Worm (Caenorhabditis elegans) whole organism, young adult: ENCODE measurements around the gene W04D2.4.

ENCODE experiments used
- F10E7.11 ChIP-seq: sonication (generic microtip); optimal IDR thresholded peaks from 2 replicates; lab custom pipeline; 2017; ENCODE audit warnings: mild to moderate bottlenecking, missing genetic modification characterization, moderate library complexity, missing compliant biosample characterization
- F23B12.7 ChIP-seq: sonication (generic microtip); optimal IDR thresholded peaks from 2 replicates; lab custom pipeline; 2017; ENCODE audit warnings: missing genetic modification characterization, mild to moderate bottlenecking, missing compliant biosample characterization, antibody characterized with exemption, moderate library complexity; ENCODE audit not compliant: insufficient read depth
- F52B5.7 ChIP-seq: sonication (generic microtip); optimal IDR thresholded peaks from 2 replicates; lab custom pipeline; 2016; ENCODE audit warnings: mild to moderate bottlenecking, missing genetic modification characterization, missing compliant biosample characterization
- F55B11.4 ChIP-seq: sonication (generic microtip); optimal IDR thresholded peaks from 2 replicates; lab custom pipeline; 2016; ENCODE audit warnings: missing compliant biosample characterization, missing genetic modification characterization, borderline replicate concordance; ENCODE audit not compliant: insufficient read depth
- akir-1 ChIP-seq: fragments of 200-800 bp; sonication (Bioruptor generic); optimal IDR thresholded peaks from 2 replicates; lab custom pipeline; 2018; ENCODE audit warnings: mild to moderate bottlenecking, missing genetic modification characterization, moderate library complexity, missing compliant biosample characterization
- aptf-2 ChIP-seq: fragments of 200-800 bp; sonication (Bioruptor generic); conservative IDR thresholded peaks from 2 replicates; pipeline ENCODE4 v1.3.6; 2022; ENCODE audit warnings: missing genetic modification reagents, missing genetic modification characterization, missing compliant biosample characterization
- attf-3 ChIP-seq: fragments of 200-800 bp; sonication (Bioruptor generic); conservative IDR thresholded peaks from 2 replicates; pipeline ENCODE4 v1.3.6; 2022; ENCODE audit warnings: missing genetic modification reagents, missing genetic modification characterization, missing compliant biosample characterization
- bed-2 ChIP-seq: fragments of 200-800 bp; sonication (Bioruptor generic); IDR thresholded peaks from 2 replicates; pipeline ENCODE4 v1.3.6; 2022; ENCODE audit warnings: missing genetic modification reagents, missing genetic modification characterization, missing compliant biosample characterization
- ceh-27 ChIP-seq: fragments of 200-800 bp; sonication (Bioruptor generic); optimal IDR thresholded peaks from 2 replicates; lab custom pipeline; 2018; ENCODE audit warnings: mild to moderate bottlenecking, missing genetic modification characterization, moderate library complexity, missing compliant biosample characterization
- chd-7 ChIP-seq: sonication (generic microtip); optimal IDR thresholded peaks from 2 replicates; lab custom pipeline; 2016; ENCODE audit warnings: mild to moderate bottlenecking, missing genetic modification characterization, moderate library complexity, missing compliant biosample characterization
- egl-44 ChIP-seq: fragments of 200-800 bp; sonication (Bioruptor generic); IDR thresholded peaks from 2 replicates; pipeline ENCODE4 v1.3.6; 2022; ENCODE audit warnings: missing genetic modification reagents, missing genetic modification characterization, missing compliant biosample characterization
- egrh-3 ChIP-seq: fragments of 200-800 bp; sonication (Bioruptor generic); IDR thresholded peaks from 2 replicates; pipeline ENCODE4 v1.3.6; 2022; ENCODE audit warnings: missing genetic modification reagents, missing genetic modification characterization, missing compliant biosample characterization
- hmg-1.2 ChIP-seq: fragments of 200-800 bp; sonication (Bioruptor generic); IDR thresholded peaks from 2 replicates; pipeline ENCODE4 v1.3.6; 2022; ENCODE audit warnings: missing genetic modification reagents, missing genetic modification characterization, missing compliant biosample characterization
- hmg-20 ChIP-seq: fragments of 200-800 bp; sonication (Bioruptor generic); IDR thresholded peaks from 2 replicates; pipeline ENCODE4 v1.3.6; 2022; ENCODE audit warnings: missing genetic modification reagents, missing genetic modification characterization, missing compliant biosample characterization
- hrde-1 ChIP-seq: sonication (generic microtip); optimal IDR thresholded peaks from 2 replicates; lab custom pipeline; 2016; ENCODE audit warnings: missing genetic modification characterization, mild to moderate bottlenecking, missing compliant biosample characterization, moderate library complexity, missing genotype, missing genetic modification reagents, borderline replicate concordance
- lin-54 ChIP-seq: fragments of 200-800 bp; sonication (Bioruptor generic); optimal IDR thresholded peaks from 2 replicates; lab custom pipeline; 2018; ENCODE audit warnings: mild to moderate bottlenecking, missing genetic modification characterization, missing compliant biosample characterization
- lsl-1 ChIP-seq: fragments of 200-800 bp; sonication (Bioruptor generic); optimal IDR thresholded peaks from 2 replicates; lab custom pipeline; 2018; ENCODE audit warnings: mild to moderate bottlenecking, missing genetic modification characterization, moderate library complexity, missing compliant biosample characterization
- mcd-1 ChIP-seq: fragments of 200-800 bp; sonication (Bioruptor generic); IDR thresholded peaks from 2 replicates; pipeline ENCODE4 v1.3.6; 2022; ENCODE audit warnings: missing genetic modification reagents, missing genetic modification characterization, missing compliant biosample characterization
- mes-4 ChIP-seq: sonication (generic microtip); optimal IDR thresholded peaks from 2 replicates; lab custom pipeline; 2016; ENCODE audit warnings: missing genotype, missing genetic modification characterization, missing compliant biosample characterization
- nfya-1 ChIP-seq: sonication (generic microtip); optimal IDR thresholded peaks from 2 replicates; lab custom pipeline; 2017; ENCODE audit warnings: antibody characterized with exemption, missing compliant biosample characterization, missing genetic modification characterization, borderline replicate concordance; ENCODE audit not compliant: insufficient read depth
- nfyb-1 ChIP-seq: fragments of 200-800 bp; sonication (Bioruptor generic); IDR thresholded peaks from 2 replicates; pipeline ENCODE4 v1.3.6; 2022; ENCODE audit warnings: missing genetic modification reagents, missing genetic modification characterization, missing compliant biosample characterization
- nhr-80 ChIP-seq: sonication (generic microtip); optimal IDR thresholded peaks from 2 replicates; lab custom pipeline; 2016; ENCODE audit warnings: missing genetic modification characterization, missing compliant biosample characterization
- rcor-1 ChIP-seq: fragments of 200-800 bp; sonication (Bioruptor generic); IDR thresholded peaks from 2 replicates; pipeline ENCODE4 v1.3.6; 2022; ENCODE audit warnings: missing genetic modification reagents, missing genetic modification characterization, missing compliant biosample characterization
- rec-8 ChIP-seq, 2 experiments: sonication (generic microtip); optimal IDR thresholded peaks; 2 replicates each; lab custom pipeline; 2016; ENCODE audit warnings: mild to moderate bottlenecking in 2 of 2, missing genetic modification characterization in 2 of 2, missing genetic modification reagents in 2 of 2, missing genotype in 2 of 2, missing biosample characterization in 1 of 2, missing compliant biosample characterization in 1 of 2, moderate library complexity in 1 of 2
- repo-1 ChIP-seq: sonication (generic microtip); optimal IDR thresholded peaks from 2 replicates; lab custom pipeline; 2017; ENCODE audit warnings: mild to moderate bottlenecking, missing genetic modification characterization, missing compliant biosample characterization
- sea-2 ChIP-seq: fragments of 200-800 bp; sonication (Bioruptor generic); IDR thresholded peaks from 2 replicates; pipeline ENCODE4 v1.3.6; 2022; ENCODE audit warnings: missing genetic modification characterization, missing compliant biosample characterization
- snpc-1.3 ChIP-seq: sonication (generic microtip); optimal IDR thresholded peaks from 2 replicates; lab custom pipeline; 2017; ENCODE audit warnings: missing genetic modification characterization, mild to moderate bottlenecking, missing compliant biosample characterization, antibody characterized with exemption, moderate library complexity, missing genotype, missing genetic modification reagents; ENCODE audit not compliant: insufficient read depth
- snpc-4 ChIP-seq, 5 experiments: fragments of 150-350 bp in 1 of 5; sonication (generic microtip) in 4 of 5; optimal IDR thresholded peaks; 2 replicates each; lab custom pipeline; 2014 to 2018; ENCODE audit warnings: missing genetic modification characterization in 5 of 5, missing biosample characterization in 3 of 5, antibody characterized with exemption in 2 of 5, mild to moderate bottlenecking in 2 of 5, missing compliant biosample characterization in 2 of 5, missing genotype in 2 of 5, moderate library complexity in 2 of 5, missing genetic modification reagents in 1 of 5
- sptf-2 ChIP-seq: fragments of 200-800 bp; sonication (Bioruptor generic); optimal IDR thresholded peaks from 2 replicates; lab custom pipeline; 2018; ENCODE audit warnings: mild to moderate bottlenecking, missing genetic modification characterization, missing compliant biosample characterization
- tlf-1 ChIP-seq: fragments of 200-800 bp; sonication (Bioruptor generic); optimal IDR thresholded peaks from 2 replicates; lab custom pipeline; 2018; ENCODE audit warnings: mild to moderate bottlenecking, missing genetic modification characterization, missing compliant biosample characterization
- zfh-2 ChIP-seq: fragments of 200-800 bp; sonication (Bioruptor generic); conservative IDR thresholded peaks from 2 replicates; pipeline ENCODE4 v1.3.6; 2022; ENCODE audit warnings: missing genetic modification reagents, missing genetic modification characterization, missing compliant biosample characterization
- ztf-22 ChIP-seq: fragments of 200-800 bp; sonication (Bioruptor generic); optimal IDR thresholded peaks from 2 replicates; lab custom pipeline; 2018; ENCODE audit warnings: mild to moderate bottlenecking, missing genetic modification characterization, moderate library complexity, missing compliant biosample characterization
- ztf-25 ChIP-seq: fragments of 200-800 bp; sonication (Bioruptor generic); IDR thresholded peaks from 2 replicates; pipeline ENCODE4 v1.3.6; 2022; ENCODE audit warnings: missing genetic modification reagents, missing genetic modification characterization, missing compliant biosample characterization
- ztf-6 ChIP-seq: fragments of 200-800 bp; sonication (Bioruptor generic); IDR thresholded peaks from 2 replicates; pipeline ENCODE4 v1.3.6; 2022; ENCODE audit warnings: missing genetic modification reagents, missing genetic modification characterization, missing compliant biosample characterization

The W04D2.4 gene

DNA sequence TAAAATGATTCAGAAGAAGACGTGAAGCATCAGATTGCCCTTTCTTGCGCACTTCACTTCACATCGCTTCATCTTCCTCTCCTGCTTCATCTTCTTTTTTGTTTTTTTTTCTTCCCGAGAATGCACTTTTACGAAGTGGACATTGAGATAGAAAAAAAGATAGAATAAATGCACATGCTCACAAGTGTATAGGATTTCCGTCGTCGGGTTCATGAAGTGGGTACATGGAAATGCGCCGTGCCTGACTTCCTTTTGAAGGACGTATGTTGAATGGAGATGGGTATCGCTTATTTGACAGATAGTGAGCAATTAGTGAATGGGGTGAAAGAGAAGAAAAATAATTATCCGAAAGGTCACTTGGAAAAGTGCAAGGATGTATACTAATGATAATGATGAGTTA is 32.6 kb upstream of the W04D2.4 start:
- TF ChIP-seq attf-3 (GFP tag; lab: Robert Waterston, UW) (no peak), chd-7 (no peak), bed-2 (GFP tag; lab: Robert Waterston, UW) (no peak), F55B11.4 (tag; lab: Kevin White, UChicago) (no peak), rcor-1 (GFP tag; lab: Robert Waterston, UW) (no peak), lin-54 (GFP tag; lab: Kevin White, UChicago) (no peak), mcd-1 (no peak), hmg-20 (GFP tag; lab: Robert Waterston, UW) (no peak)

DNA sequence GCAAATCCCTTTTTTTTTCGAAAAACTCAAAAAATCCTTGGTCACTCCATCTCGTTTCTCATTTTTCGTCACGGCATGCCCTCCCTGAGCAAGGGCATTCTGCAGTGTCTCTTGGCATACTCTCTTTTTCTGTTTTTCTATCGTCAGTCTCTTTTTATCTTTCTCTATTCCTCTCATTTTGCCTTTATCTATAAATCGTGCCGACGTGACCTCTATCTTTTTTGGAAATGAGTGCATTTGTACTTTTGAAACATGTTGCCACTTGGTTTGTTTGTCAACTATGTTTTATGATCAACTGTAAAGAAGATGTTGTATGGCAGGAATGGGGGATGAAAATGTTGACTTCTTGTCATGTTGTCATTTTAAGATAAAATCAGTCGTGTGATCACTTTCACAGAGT is 31.4 kb upstream of the W04D2.4 start:
- TF ChIP-seq ztf-6 (GFP tag; lab: Robert Waterston, UW), result no peak
- peak; percentile 82 for TF ChIP-seq hmg-1.2
- peak; percentile 55 for TF ChIP-seq nhr-80 (tag; lab: Kevin White, UChicago)
- TF ChIP-seq ceh-27, result peak; percentile 19
- TF ChIP-seq, all 124 proteins: peak for 3

DNA sequence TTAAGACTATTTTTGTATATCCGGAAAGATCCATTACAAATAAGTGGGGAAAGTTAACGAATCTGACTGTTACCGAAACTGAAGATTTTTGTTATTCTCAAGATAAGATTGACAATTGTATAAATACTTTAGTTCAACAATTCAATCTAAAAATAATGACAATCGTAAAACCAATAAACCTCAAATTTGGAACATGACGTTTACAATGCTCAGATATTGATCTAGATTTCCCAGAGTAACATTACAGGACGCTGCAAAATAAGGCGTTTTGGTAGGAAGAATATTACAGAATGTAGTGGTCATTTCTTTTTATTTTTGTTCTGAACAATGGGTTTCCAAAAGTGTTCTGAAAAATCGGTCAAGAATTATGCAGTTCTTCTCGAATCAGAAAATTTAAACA is 29.2 kb upstream of the W04D2.4 start, which contains the start of gene F45D3.1:
Gene F45D3.1 (plus strand): TSS at position 301 of the 400 bp plus-strand sequence.
- TF ChIP-seq nfyb-1 (GFP tag; lab: Robert Waterston, UW), result no peak
- TF ChIP-seq ztf-22 (GFP tag; lab: Kevin White, UChicago), result no peak
- TF ChIP-seq egrh-3 (GFP tag; lab: Robert Waterston, UW), result no peak
- no peak for TF ChIP-seq lsl-1
- no peak for TF ChIP-seq akir-1 (GFP tag; lab: Kevin White, UChicago)
- TF ChIP-seq zfh-2 (GFP tag; lab: Robert Waterston, UW), result no peak
- no peak for TF ChIP-seq snpc-4 (GFP tag; optimal IDR thresholded peaks at IDR 0.05; lab: Kevin White, UChicago)
- no peak for TF ChIP-seq snpc-4 (tag; optimal IDR thresholded peaks at IDR 0.05; lab: Kevin White, UChicago)
- TF ChIP-seq tlf-1 (GFP tag; lab: Kevin White, UChicago), result no peak
- TF ChIP-seq, all 124 proteins: peak for 0

DNA sequence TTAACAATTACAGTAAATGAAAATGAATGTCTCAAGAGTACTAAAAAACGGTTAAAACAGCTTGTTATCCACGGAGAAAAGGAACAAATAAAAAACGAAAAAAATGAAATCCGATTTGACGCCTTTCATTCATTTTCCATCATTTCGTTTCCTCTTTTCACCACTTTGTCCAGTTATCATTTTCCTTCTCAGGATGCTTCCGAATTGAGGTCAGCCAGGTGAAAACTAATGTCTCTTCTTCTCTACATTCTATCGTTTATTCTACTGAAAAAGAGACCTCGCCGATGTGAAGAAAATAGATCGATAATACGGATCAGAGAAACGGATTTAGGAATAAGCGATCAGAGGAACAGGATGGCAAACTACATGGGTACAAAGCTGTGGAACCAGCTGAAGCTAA is 28.6 kb upstream of the W04D2.4 start:
- no peak for TF ChIP-seq ztf-25 (GFP tag; lab: Robert Waterston, UW)
- TF ChIP-seq sptf-2, result no peak
- TF ChIP-seq repo-1 (tag; lab: Kevin White, UChicago), result no peak
- TF ChIP-seq F10E7.11, result no peak
- no peak for TF ChIP-seq lsl-1
- TF ChIP-seq tlf-1 (GFP tag; lab: Kevin White, UChicago), result no peak
- TF ChIP-seq akir-1 (GFP tag; lab: Kevin White, UChicago), result no peak
- TF ChIP-seq zfh-2 (GFP tag; lab: Robert Waterston, UW), result no peak
- TF ChIP-seq sea-2, result no peak
- TF ChIP-seq nfya-1 (tag; lab: Kevin White, UChicago), result no peak
- no peak for TF ChIP-seq rec-8 (tag; optimal IDR thresholded peaks at IDR 0.05; lab: Kevin White, UChicago)
- TF ChIP-seq ztf-22 (GFP tag; lab: Kevin White, UChicago), result no peak
- TF ChIP-seq, all 124 proteins: peak for 0

DNA sequence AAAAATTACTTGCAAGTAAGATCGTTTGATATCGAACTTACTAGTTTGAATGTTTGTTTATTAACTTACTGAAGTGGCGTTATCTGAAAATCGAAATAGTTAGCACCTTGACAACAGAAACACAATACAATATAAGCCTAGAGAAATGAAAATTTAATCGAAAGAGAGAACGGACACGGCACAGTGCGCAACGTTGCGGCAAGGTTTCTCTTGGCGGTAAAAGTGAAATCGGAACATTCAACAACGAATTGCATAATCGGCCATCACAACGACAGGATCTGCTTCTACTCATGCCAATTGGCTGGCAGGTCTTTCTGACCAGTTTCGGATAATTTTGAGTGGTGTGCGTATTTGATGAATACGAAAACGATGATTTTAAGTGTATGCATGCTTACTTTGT is 28.0 kb upstream of the W04D2.4 start, which contains the start of gene dyf-4:
Gene dyf-4 (minus strand): TSS at position 213 of the 400 bp plus-strand sequence.
- TF ChIP-seq egl-44 (no peak), mes-4 (no peak), aptf-2 (GFP tag; lab: Robert Waterston, UW) (no peak), F52B5.7 (tag; lab: Kevin White, UChicago) (no peak), F23B12.7 (tag; lab: Kevin White, UChicago) (no peak), snpc-1.3 (tag; lab: Kevin White, UChicago) (no peak), F10E7.11 (no peak), rcor-1 (GFP tag; lab: Robert Waterston, UW) (no peak), hrde-1 (tag; lab: Kevin White, UChicago) (no peak)
